Worm (Caenorhabditis elegans): ENCODE data around the gene mig-14.

DNA sequence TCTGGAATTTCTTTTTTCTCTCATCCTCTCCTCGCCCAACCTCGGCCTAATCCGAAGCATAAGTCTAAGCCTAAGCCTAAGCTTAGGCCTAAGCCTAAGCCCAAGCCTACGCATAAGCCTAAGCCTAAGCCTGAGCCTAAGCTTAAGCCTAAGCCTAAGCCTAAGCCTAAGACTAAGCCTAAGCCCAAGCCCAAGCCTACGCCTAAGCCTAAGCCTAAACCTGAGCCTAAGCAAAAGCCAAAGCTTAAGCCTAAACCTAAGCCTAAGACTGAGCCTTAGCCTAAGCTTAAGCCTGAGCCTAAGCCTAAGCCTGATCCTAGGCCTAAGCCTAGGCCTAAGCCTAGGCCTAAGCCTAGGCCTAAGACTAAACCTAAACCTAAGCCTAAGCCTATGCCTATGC is 54.8 kb downstream of the mig-14 start:
- TF ChIP-seq nhr-6 (tag; optimal IDR thresholded peaks at IDR 0.05) (no peak), fos-1 (tag; optimal IDR thresholded peaks at IDR 0.05) (no peak), nhr-23 (tag; optimal IDR thresholded peaks at IDR 0.05) (no peak), R02D3.7 (tag; optimal IDR thresholded peaks at IDR 0.05) (no peak), nhr-10 (tag; optimal IDR thresholded peaks at IDR 0.05) (no peak), skn-1 (tag; optimal IDR thresholded peaks at IDR 0.05) (no peak), unc-39 (tag; optimal IDR thresholded peaks at IDR 0.05) (no peak), lsy-2 (tag; optimal IDR thresholded peaks at IDR 0.05) (no peak), ceh-16 (tag; optimal IDR thresholded peaks at IDR 0.05) (no peak), sem-4 (tag; optimal IDR thresholded peaks at IDR 0.05) (no peak), ama-1 (optimal IDR thresholded peaks at IDR 0.05) (no peak), ztf-11 (tag; optimal IDR thresholded peaks at IDR 0.05) (no peak), nhr-237 (tag; optimal IDR thresholded peaks at IDR 0.05) (no peak), ZK546.5 (tag; optimal IDR thresholded peaks at IDR 0.05) (no peak)
